Worm (Caenorhabditis elegans): ENCODE results near the gene F15E6.9.
"Not testable (repeated sequence)": the region's sequence is repeated elsewhere in the genome, so short reads cannot be mapped to it uniquely, and the experiment has no call there.

Gene F15E6.9

ce11 chrIV:4298983-4299382 is at the start of gene F15E6.9:
Gene F15E6.9 (minus strand): TSS chrIV:4299083.
- TF ChIP-seq hlh-1 (tag; optimal IDR thresholded peaks at IDR 0.05) (no peak), snpc-4 (tag; optimal IDR thresholded peaks at IDR 0.05) (no peak), sem-2 (GFP tag; optimal IDR thresholded peaks at IDR 0.05) (no peak), ham-2 (GFP tag; optimal IDR thresholded peaks at IDR 0.05) (no peak), ztf-11 (tag; optimal IDR thresholded peaks at IDR 0.05) (no peak), nhr-2 (tag; optimal IDR thresholded peaks at IDR 0.05) (no peak), blmp-1 (tag; optimal IDR thresholded peaks at IDR 0.05) (no peak), unc-120 (tag; optimal IDR thresholded peaks at IDR 0.05; ENCODE audit: poor library complexity, severe bottlenecking) (no peak), unc-62 (GFP tag; optimal IDR thresholded peaks at IDR 0.05) (no peak), zip-8 (tag; optimal IDR thresholded peaks at IDR 0.05) (no peak), cnd-1 (tag; optimal IDR thresholded peaks at IDR 0.05) (no peak), drap-1 (GFP tag; optimal IDR thresholded peaks at IDR 0.05) (no peak), ceh-39 (tag; optimal IDR thresholded peaks at IDR 0.05) (no peak), mls-2 (tag; optimal IDR thresholded peaks at IDR 0.05) (no peak), nhr-76 (tag; optimal IDR thresholded peaks at IDR 0.05) (no peak), mab-5 (tag; optimal IDR thresholded peaks at IDR 0.05) (no peak), sptf-1 (tag; optimal IDR thresholded peaks at IDR 0.05) (no peak), ces-1 (GFP tag; optimal IDR thresholded peaks at IDR 0.05) (no peak), flh-1 (GFP tag; optimal IDR thresholded peaks at IDR 0.05) (no peak), nhr-28 (tag; optimal IDR thresholded peaks at IDR 0.05) (no peak)

- TF ChIP-seq tbx-8 (GFP tag; optimal IDR thresholded peaks at IDR 0.05); nhr-2 (tag; optimal IDR thresholded peaks at IDR 0.05); pha-4 (tag; optimal IDR thresholded peaks at IDR 0.05): not testable (repeated sequence)
Measured at ce11 chrIV:4348146-4348545, 49.3 kb upstream of the F15E6.9 start, which contains the start of gene W03B1.5. Gene W03B1.5 (plus strand): TSS chrIV:4348446.

DNA sequence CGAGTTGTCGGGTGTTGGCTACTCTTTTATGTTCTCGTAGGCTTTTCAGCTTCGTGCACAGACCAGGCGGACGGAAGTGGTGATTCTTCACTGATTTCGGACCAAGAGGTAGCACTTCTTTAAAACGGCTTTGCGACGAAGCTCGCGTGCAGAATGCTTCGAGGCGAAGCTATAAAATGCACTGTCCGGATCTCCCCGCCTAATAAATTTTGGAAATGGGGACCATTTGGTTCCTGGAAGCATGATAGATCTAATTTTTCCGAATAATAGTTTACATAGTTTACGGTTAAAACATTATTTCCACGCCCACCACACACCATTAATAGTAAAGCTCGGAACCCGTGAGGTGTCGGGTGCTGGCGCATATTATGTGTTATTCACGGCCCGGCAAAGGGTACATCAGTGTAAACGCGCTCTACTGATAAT is 48.7 kb upstream of the F15E6.9 start:
- TF ChIP-seq mab-5 (tag; optimal IDR thresholded peaks at IDR 0.05) (no peak), nhr-12 (tag; optimal IDR thresholded peaks at IDR 0.05) (no peak), ceh-83 (GFP tag; optimal IDR thresholded peaks at IDR 0.05) (no peak), blmp-1 (tag; optimal IDR thresholded peaks at IDR 0.05) (no peak), drap-1 (GFP tag; optimal IDR thresholded peaks at IDR 0.05) (no peak), unc-120 (tag; optimal IDR thresholded peaks at IDR 0.05; ENCODE audit: poor library complexity, severe bottlenecking) (no peak), lsy-2 (tag; optimal IDR thresholded peaks at IDR 0.05) (no peak), ces-1 (GFP tag; optimal IDR thresholded peaks at IDR 0.05) (no peak), bed-3 (GFP tag; optimal IDR thresholded peaks at IDR 0.05) (no peak), elt-1 (tag; optimal IDR thresholded peaks at IDR 0.05; ENCODE audit: borderline replicate concordance, insufficient read depth) (no peak), mls-2 (tag; optimal IDR thresholded peaks at IDR 0.05) (no peak)

DNA sequence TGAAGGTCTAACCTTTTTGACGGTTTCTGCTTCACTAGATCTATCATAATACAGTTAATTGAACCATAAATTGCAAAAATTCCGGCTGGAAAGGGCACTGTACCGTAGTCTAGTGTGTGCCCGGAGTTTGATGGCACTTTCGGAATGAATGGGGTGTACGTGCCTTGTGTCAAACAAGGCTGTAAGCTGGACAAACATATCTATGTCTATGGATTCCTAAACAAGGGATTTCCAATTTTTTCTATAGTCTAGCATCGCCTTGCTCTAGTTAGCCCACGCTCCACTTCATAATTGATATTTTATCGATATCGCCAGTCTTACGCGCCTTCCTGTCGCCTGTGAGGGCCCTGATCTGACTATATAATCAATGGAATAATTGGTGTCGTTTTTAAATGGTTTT is 47.6 kb upstream of the F15E6.9 start, which contains the start of gene oac-52:
oac-52 (minus strand) TSS at position 101 of the 400 bp plus-strand sequence.
- TF ChIP-seq lin-32 (GFP tag; optimal IDR thresholded peaks at IDR 0.05), result no peak
- TF ChIP-seq drap-1 (GFP tag; optimal IDR thresholded peaks at IDR 0.05), result no peak
- TF ChIP-seq ceh-39 (tag; optimal IDR thresholded peaks at IDR 0.05), result no peak
- TF ChIP-seq M03D4.4 (tag; optimal IDR thresholded peaks at IDR 0.05), result no peak
- no peak for TF ChIP-seq unc-39 (tag; optimal IDR thresholded peaks at IDR 0.05)
- no peak for TF ChIP-seq nhr-2 (tag; optimal IDR thresholded peaks at IDR 0.05)
- TF ChIP-seq snpc-4 (tag; optimal IDR thresholded peaks at IDR 0.05), result no peak
- TF ChIP-seq ham-2 (GFP tag; optimal IDR thresholded peaks at IDR 0.05), result no peak
- no peak for TF ChIP-seq ces-1 (GFP tag; optimal IDR thresholded peaks at IDR 0.05)
- no peak for TF ChIP-seq lsy-2 (tag; optimal IDR thresholded peaks at IDR 0.05)
- TF ChIP-seq ceh-43 (GFP tag; optimal IDR thresholded peaks at IDR 0.05), result no peak
- no peak for TF ChIP-seq mab-5 (tag; optimal IDR thresholded peaks at IDR 0.05)
- no peak for TF ChIP-seq ceh-83 (GFP tag; optimal IDR thresholded peaks at IDR 0.05)
- TF ChIP-seq nhr-76 (tag; optimal IDR thresholded peaks at IDR 0.05), result no peak
- no peak for TF ChIP-seq nhr-28 (tag; optimal IDR thresholded peaks at IDR 0.05)
- no peak for TF ChIP-seq nhr-237 (tag; optimal IDR thresholded peaks at IDR 0.05)
- no peak for TF ChIP-seq flh-1 (GFP tag; optimal IDR thresholded peaks at IDR 0.05)
- no peak for TF ChIP-seq tbx-8 (GFP tag; optimal IDR thresholded peaks at IDR 0.05)

- TF ChIP-seq lsy-2 (tag; optimal IDR thresholded peaks at IDR 0.05) (no peak), nhr-237 (tag; optimal IDR thresholded peaks at IDR 0.05) (no peak), ham-2 (GFP tag; optimal IDR thresholded peaks at IDR 0.05) (no peak), mls-2 (tag; optimal IDR thresholded peaks at IDR 0.05) (no peak), nhr-2 (tag; optimal IDR thresholded peaks at IDR 0.05) (no peak), ceh-83 (GFP tag; optimal IDR thresholded peaks at IDR 0.05) (no peak), drap-1 (GFP tag; optimal IDR thresholded peaks at IDR 0.05) (no peak), nhr-28 (tag; optimal IDR thresholded peaks at IDR 0.05) (no peak), lin-32 (GFP tag; optimal IDR thresholded peaks at IDR 0.05) (no peak), nhr-12 (tag; optimal IDR thresholded peaks at IDR 0.05) (no peak), bed-3 (GFP tag; optimal IDR thresholded peaks at IDR 0.05) (no peak), elt-3 (tag; optimal IDR thresholded peaks at IDR 0.05) (no peak)
Measured at ce11 chrIV:4344828-4345227, 45.9 kb upstream of the F15E6.9 start.

Data from whole organism, mixed stage, embryonic.